Fruit fly (Drosophila melanogaster) whole organism, embryonic: ENCODE measurements around the gene maca.

ENCODE experiments used
- Aef1 ChIP-seq: fragments of 200-800 bp; sonication (Bioruptor generic); IDR thresholded peaks from 3 replicates; pipeline ENCODE4 v1.3.6; 2022; ENCODE audit warnings: missing biosample characterization, missing genetic modification characterization
- Atf6 ChIP-seq: fragments of 200-800 bp; sonication (Bioruptor generic); IDR thresholded peaks from 2 replicates; pipeline ENCODE4 v1.3.6; 2022; ENCODE audit warnings: missing biosample characterization, missing genetic modification characterization
- Awh ChIP-seq: fragments of 200-800 bp; sonication (Bioruptor generic); IDR thresholded peaks from 2 replicates; pipeline ENCODE4, ENCODE4 v1.3.6; 2022; ENCODE audit warnings: missing biosample characterization, missing genetic modification characterization
- Bdp1 ChIP-seq: fragments of 200-800 bp; sonication (Bioruptor generic); optimal IDR thresholded peaks from 3 replicates; lab custom pipeline; 2016; ENCODE audit warnings: missing biosample characterization, missing genetic modification characterization
- CG1024 ChIP-seq: fragments of 200-800 bp; sonication (Bioruptor generic); IDR thresholded peaks from 2 replicates; pipeline ENCODE4 v1.3.6; 2022; ENCODE audit warnings: missing biosample characterization, missing genetic modification characterization
- CG10267 ChIP-seq: fragments of 200-800 bp; sonication (Bioruptor generic); optimal IDR thresholded peaks from 2 replicates; lab custom pipeline; 2018; ENCODE audit warnings: missing biosample characterization, mild to moderate bottlenecking, missing genetic modification characterization, moderate library complexity
- CG10274 ChIP-seq: fragments of 200-800 bp; sonication (Bioruptor generic); optimal IDR thresholded peaks from 3 replicates; lab custom pipeline; 2017; ENCODE audit warnings: missing biosample characterization, mild to moderate bottlenecking, missing genetic modification characterization
- CG12236 ChIP-seq: fragments of 200-800 bp; sonication (Bioruptor generic); optimal IDR thresholded peaks from 2 replicates; lab custom pipeline; 2016; ENCODE audit warnings: missing biosample characterization, missing genetic modification characterization
- CG12769 ChIP-seq: fragments of 200-800 bp; sonication (Bioruptor generic); optimal IDR thresholded peaks from 2 replicates; lab custom pipeline; 2019; ENCODE audit warnings: missing biosample characterization, mild to moderate bottlenecking, missing genetic modification characterization, moderate library complexity
- CG14965 ChIP-seq: fragments of 200-800 bp; sonication (Bioruptor generic); optimal IDR thresholded peaks from 2 replicates; lab custom pipeline; 2016; ENCODE audit warnings: missing biosample characterization, missing genetic modification characterization, borderline replicate concordance
- CG15269 ChIP-seq: fragments of 200-800 bp; sonication (Bioruptor generic); optimal IDR thresholded peaks from 2 replicates; lab custom pipeline; 2018; ENCODE audit warnings: missing biosample characterization, mild to moderate bottlenecking, missing genetic modification characterization, moderate library complexity
- CG15514 ChIP-seq: fragments of 200-800 bp; sonication (Bioruptor generic); optimal IDR thresholded peaks from 3 replicates; lab custom pipeline; 2017; ENCODE audit warnings: missing biosample characterization, missing genetic modification characterization, mild to moderate bottlenecking, moderate library complexity, missing genetic modification reagents
- CG17612 ChIP-seq: fragments of 200-800 bp; sonication (Bioruptor generic); IDR thresholded peaks from 2 replicates; pipeline ENCODE4 v1.3.6; 2022; ENCODE audit warnings: missing biosample characterization, missing genetic modification characterization
- CG2120 ChIP-seq: fragments of 200-800 bp; sonication (Bioruptor generic); optimal IDR thresholded peaks from 3 replicates; lab custom pipeline; 2016; ENCODE audit warnings: missing biosample characterization, missing genetic modification characterization
- CG30020 ChIP-seq: fragments of 200-800 bp; optimal IDR thresholded peaks from 2 replicates; lab custom pipeline; 2019; ENCODE audit warnings: missing biosample characterization, mild to moderate bottlenecking, missing genetic modification characterization, moderate library complexity
- CG3065 ChIP-seq: fragments of 200-800 bp; sonication (Bioruptor generic); optimal IDR thresholded peaks from 2 replicates; lab custom pipeline; 2016; ENCODE audit warnings: missing biosample characterization, missing genetic modification characterization
- CG5953 ChIP-seq: fragments of 200-800 bp; sonication (Bioruptor generic); IDR thresholded peaks from 2 replicates; pipeline ENCODE4 v1.3.6; 2022; ENCODE audit warnings: missing biosample characterization, missing genetic modification characterization
- CG6683 ChIP-seq: fragments of 200-800 bp; sonication (Bioruptor generic); optimal IDR thresholded peaks from 2 replicates; lab custom pipeline; 2017; ENCODE audit warnings: missing biosample characterization, mild to moderate bottlenecking, missing genetic modification characterization, missing genetic modification reagents
- CG7556 ChIP-seq: fragments of 200-800 bp; sonication (Bioruptor generic); optimal IDR thresholded peaks from 2 replicates; lab custom pipeline; 2017; ENCODE audit warnings: missing biosample characterization, mild to moderate bottlenecking, missing genetic modification characterization
- CG8388 ChIP-seq: fragments of 200-800 bp; sonication (Bioruptor generic); optimal IDR thresholded peaks from 2 replicates; lab custom pipeline; 2019; ENCODE audit warnings: missing biosample characterization, mild to moderate bottlenecking, missing genetic modification characterization, moderate library complexity
- Dref ChIP-seq: fragments of 200-800 bp; sonication (Bioruptor generic); IDR thresholded peaks from 2 replicates; pipeline ENCODE4 v1.3.6; 2022; ENCODE audit warnings: missing biosample characterization, missing genetic modification characterization
- Ets97D ChIP-seq: fragments of 200-800 bp; sonication (Bioruptor generic); optimal IDR thresholded peaks from 3 replicates; lab custom pipeline; 2016; ENCODE audit warnings: missing biosample characterization, missing genetic modification characterization
- HLHmδ ChIP-seq: fragments of 200-800 bp; sonication (Bioruptor generic); optimal IDR thresholded peaks from 2 replicates; lab custom pipeline; 2018; ENCODE audit warnings: missing biosample characterization, mild to moderate bottlenecking, missing genetic modification characterization, moderate library complexity
- Med ChIP-seq: fragments of 200-800 bp; sonication (Bioruptor generic); peaks from one replicate; lab custom pipeline; 2016; ENCODE audit warnings: missing biosample characterization, missing genetic modification characterization, mild to moderate bottlenecking, inconsistent platforms, moderate library complexity
- Mes4 ChIP-seq: fragments of 200-800 bp; sonication (Bioruptor generic); optimal IDR thresholded peaks from 2 replicates; lab custom pipeline; 2016; ENCODE audit warnings: missing biosample characterization, missing genetic modification characterization
- Neu2 ChIP-seq: fragments of 200-800 bp; sonication (Bioruptor generic); optimal IDR thresholded peaks from 3 replicates; lab custom pipeline; 2016; ENCODE audit warnings: missing biosample characterization, missing genetic modification characterization, borderline replicate concordance
- Nf-YC ChIP-seq: fragments of 200-800 bp; optimal IDR thresholded peaks from 3 replicates; lab custom pipeline; 2019; ENCODE audit warnings: missing biosample characterization, mild to moderate bottlenecking, missing genetic modification characterization, moderate library complexity
- Optix ChIP-seq: fragments of 200-800 bp; sonication (Bioruptor generic); IDR thresholded peaks from 3 replicates; pipeline ENCODE4 v1.3.6; 2022; ENCODE audit warnings: missing biosample characterization, missing genetic modification characterization
- PHDP ChIP-seq: fragments of 200-800 bp; sonication (Bioruptor generic); optimal IDR thresholded peaks from 3 replicates; lab custom pipeline; 2018; ENCODE audit warnings: missing biosample characterization, mild to moderate bottlenecking, missing genetic modification characterization, moderate library complexity
- Six4 ChIP-seq: fragments of 200-800 bp; sonication (Bioruptor generic); optimal IDR thresholded peaks from 2 replicates; lab custom pipeline; 2016; ENCODE audit warnings: missing biosample characterization, missing genetic modification characterization
- Vsx1 ChIP-seq: fragments of 200-800 bp; sonication (Bioruptor generic); optimal IDR thresholded peaks from 2 replicates; lab custom pipeline; 2017; ENCODE audit warnings: missing biosample characterization, mild to moderate bottlenecking, missing genetic modification characterization, missing genetic modification reagents
- chinmo ChIP-seq: fragments of 200-800 bp; sonication (Bioruptor generic); IDR thresholded peaks from 4 replicates; pipeline ENCODE4 v1.3.6; 2022; ENCODE audit warnings: missing biosample characterization, missing genetic modification characterization; ENCODE audit not compliant: partially characterized antibody
- fd96Cb ChIP-seq: fragments of 200-800 bp; sonication (Bioruptor generic); optimal IDR thresholded peaks from 2 replicates; lab custom pipeline; 2018; ENCODE audit warnings: missing biosample characterization, mild to moderate bottlenecking, missing genetic modification characterization, moderate library complexity
- hkb ChIP-seq, 2 experiments: fragments of 200-800 bp in 1 of 2; fragments of >200 bp in 1 of 2; sonication (Bioruptor generic) in 1 of 2; IDR thresholded peaks in 1 of 2; optimal IDR thresholded peaks in 1 of 2; 2 replicates each; pipeline versions ENCODE4 v1.3.6 to Lab custom; 2017 to 2022; ENCODE audit warnings: missing biosample characterization in 1 of 2, missing genetic modification characterization in 1 of 2
- lmd ChIP-seq: fragments of 200-800 bp; sonication (Bioruptor generic); IDR thresholded peaks from 2 replicates; pipeline ENCODE4 v1.3.6; 2022; ENCODE audit warnings: missing biosample characterization, missing genetic modification characterization
- pb ChIP-seq: fragments of 200-800 bp; sonication (Bioruptor generic); optimal IDR thresholded peaks from 3 replicates; lab custom pipeline; 2016; ENCODE audit warnings: missing biosample characterization, missing genetic modification characterization
- sd ChIP-seq: fragments of 200-800 bp; sonication (Bioruptor generic); optimal IDR thresholded peaks from 3 replicates; lab custom pipeline; 2018; ENCODE audit warnings: missing biosample characterization, mild to moderate bottlenecking, missing genetic modification characterization, moderate library complexity
- sens ChIP-seq: fragments of 200-800 bp; sonication (Bioruptor generic); peaks from one replicate; lab custom pipeline; 2016; ENCODE audit warnings: missing biosample characterization, missing genetic modification characterization
- sima ChIP-seq: fragments of 200-800 bp; sonication (Bioruptor generic); optimal IDR thresholded peaks from 2 replicates; lab custom pipeline; 2016; ENCODE audit warnings: missing biosample characterization, missing genetic modification characterization
- sisA ChIP-seq: fragments of 200-800 bp; sonication (Bioruptor generic); IDR thresholded peaks from 2 replicates; pipeline ENCODE4 v1.3.6; 2022; ENCODE audit warnings: missing biosample characterization, missing genetic modification characterization
- unpg ChIP-seq: fragments of 200-800 bp; sonication (Bioruptor generic); optimal IDR thresholded peaks from 3 replicates; lab custom pipeline; 2018; ENCODE audit warnings: missing biosample characterization, mild to moderate bottlenecking, missing genetic modification characterization, moderate library complexity
- vvl ChIP-seq: fragments of 200-800 bp; sonication (Bioruptor generic); IDR thresholded peaks from 2 replicates; pipeline ENCODE4 v1.3.6; 2022; ENCODE audit warnings: missing biosample characterization, missing genetic modification characterization

The maca gene

dm6 chr3R:15494302-15494701, at the start of gene maca:
TSS of gene maca (plus strand) at chr3R:15494602.
- TF ChIP-seq pb (GFP tag; lab: Kevin White, UChicago) (no peak), CG10267 (tag; lab: Kevin White, UChicago) (no peak), CG7556 (GFP tag; lab: Kevin White, UChicago) (no peak), sisA (GFP tag; lab: Robert Waterston, UW) (no peak), Bdp1 (GFP tag; lab: Kevin White, UChicago) (no peak), CG12769 (no peak), lmd (no peak), HLHmδ (GFP tag; lab: Kevin White, UChicago) (no peak)

dm6 chr3R:15446149-15446548, 48.3 kb upstream of the maca start:
- TF ChIP-seq Med, result peak; percentile 31
- TF ChIP-seq CG5953 (GFP tag; lab: Robert Waterston, UW), result no peak

- TF ChIP-seq Six4 (GFP tag; lab: Kevin White, UChicago) (no peak), sima (no peak), unpg (GFP tag; lab: Kevin White, UChicago) (no peak), sens (GFP tag; lab: Kevin White, UChicago) (peak; percentile 8)
- TF ChIP-seq, all 482 proteins: peak for 1
Observed at dm6 chr3R:15447791-15448190, 46.6 kb upstream of the maca start.

- TF ChIP-seq chinmo (peak; percentile 91; the same call in 2 of the 4 replicates), vvl (peak; percentile 73), Awh (GFP tag; lab: Robert Waterston, UW) (peak; percentile 23; the same call in 1 of the 2 replicates), CG12236 (GFP tag; lab: Kevin White, UChicago) (no peak), CG15269 (tag; lab: Kevin White, UChicago) (no peak)
Observed at dm6 chr3R:15448657-15449056, 45.7 kb upstream of the maca start.

- no peak for TF ChIP-seq Ets97D (GFP tag; lab: Kevin White, UChicago)
- TF ChIP-seq CG6683, result no peak
- peak; percentile 6 for TF ChIP-seq CG8388 (GFP tag; lab: Kevin White, UChicago)
- TF ChIP-seq CG10274 (GFP tag; lab: Kevin White, UChicago), result no peak
- TF ChIP-seq Optix, result no peak
- TF ChIP-seq Vsx1 (GFP tag; lab: Kevin White, UChicago), result peak; percentile 62
- TF ChIP-seq Mes4 (GFP tag; lab: Kevin White, UChicago), result no peak
- TF ChIP-seq CG1024 (GFP tag; lab: Robert Waterston, UW), result no peak
- TF ChIP-seq Nf-YC, result no peak
- TF ChIP-seq CG17612, result no peak
- TF ChIP-seq CG2120 (GFP tag; lab: Kevin White, UChicago), result no peak
- no peak for TF ChIP-seq CG14965 (GFP tag; lab: Kevin White, UChicago)
- 0 out of 2 replicates have a peak, but pooled peaks have one; percentile 28 for TF ChIP-seq Dref (GFP tag; lab: Robert Waterston, UW)
- no peak for TF ChIP-seq Aef1 (GFP tag; lab: Robert Waterston, UW)
- TF ChIP-seq fd96Cb (tag; lab: Kevin White, UChicago), result no peak
- peak; percentile 71 for TF ChIP-seq Med
- TF ChIP-seq CG7556 (GFP tag; lab: Kevin White, UChicago), result no peak
- no peak for TF ChIP-seq hkb (optimal IDR thresholded peaks at IDR 0.05; lab: Kevin White, UChicago)
- 0 out of 2 replicates have a peak, but pooled peaks have one; percentile 16 for TF ChIP-seq hkb (GFP tag; IDR thresholded peaks at IDR 0.05; lab: Robert Waterston, UW)
- no peak for TF ChIP-seq Atf6 (GFP tag; lab: Robert Waterston, UW)
- TF ChIP-seq CG15514 (GFP tag; lab: Kevin White, UChicago), result no peak
- TF ChIP-seq Neu2 (GFP tag; lab: Kevin White, UChicago), result no peak
- TF ChIP-seq CG30020, result no peak
- no peak for TF ChIP-seq CG3065 (GFP tag; lab: Kevin White, UChicago)
- TF ChIP-seq PHDP (tag; lab: Kevin White, UChicago), result no peak
- peak; percentile 56 for TF ChIP-seq sd (tag; lab: Kevin White, UChicago)
Observed at dm6 chr3R:15451344-15452107, 42.9 kb upstream of the maca start.
